Worm (Caenorhabditis elegans): ENCODE measurements around the gene appg-1.

appg-1 gene

DNA sequence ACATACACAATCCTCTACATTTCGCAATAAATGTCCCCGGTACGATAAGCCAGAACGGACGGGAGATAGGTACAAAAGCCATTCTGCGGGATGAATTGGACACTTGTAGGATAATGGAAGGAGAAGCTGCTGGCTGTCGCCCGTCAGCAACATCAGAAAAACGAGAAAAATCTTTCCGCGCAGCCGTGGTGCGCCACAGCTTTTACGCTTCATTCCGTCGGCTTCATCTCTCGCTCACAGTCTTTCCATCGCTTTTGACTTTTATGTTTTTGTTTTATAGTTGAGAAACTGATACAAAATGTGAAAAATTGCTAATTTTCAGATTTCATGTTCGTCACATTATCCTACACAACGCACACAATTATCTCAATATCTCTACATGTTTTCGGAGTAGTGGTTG is 20.2 kb downstream of the appg-1 start, which contains the start of gene C07E3.10:
C07E3.10 (plus strand) TSS at position 301 of the 400 bp plus-strand sequence.
- TF ChIP-seq lsy-2 (tag; optimal IDR thresholded peaks at IDR 0.05) (no peak), lim-7 (GFP tag; IDR thresholded peaks at IDR 0.05) (no peak), dpl-1 (GFP tag; optimal IDR thresholded peaks at IDR 0.05) (no peak), egl-27 (tag; optimal IDR thresholded peaks at IDR 0.05) (no peak), dmd-9 (GFP tag; IDR thresholded peaks at IDR 0.05) (no peak), nhr-48 (tag; optimal IDR thresholded peaks at IDR 0.05) (no peak), cey-2 (tag; optimal IDR thresholded peaks at IDR 0.05; ENCODE audit: borderline replicate concordance, insufficient read depth) (no peak), ztf-7 (tag; optimal IDR thresholded peaks at IDR 0.05) (no peak), nhr-11 (tag; optimal IDR thresholded peaks at IDR 0.05) (no peak), F10B5.3 (tag; optimal IDR thresholded peaks at IDR 0.05) (no peak), zip-2 (tag; optimal IDR thresholded peaks at IDR 0.05) (no peak), ZK337.2 (GFP tag; IDR thresholded peaks at IDR 0.05) (no peak), lin-13 (GFP tag; optimal IDR thresholded peaks at IDR 0.05) (no peak)

DNA sequence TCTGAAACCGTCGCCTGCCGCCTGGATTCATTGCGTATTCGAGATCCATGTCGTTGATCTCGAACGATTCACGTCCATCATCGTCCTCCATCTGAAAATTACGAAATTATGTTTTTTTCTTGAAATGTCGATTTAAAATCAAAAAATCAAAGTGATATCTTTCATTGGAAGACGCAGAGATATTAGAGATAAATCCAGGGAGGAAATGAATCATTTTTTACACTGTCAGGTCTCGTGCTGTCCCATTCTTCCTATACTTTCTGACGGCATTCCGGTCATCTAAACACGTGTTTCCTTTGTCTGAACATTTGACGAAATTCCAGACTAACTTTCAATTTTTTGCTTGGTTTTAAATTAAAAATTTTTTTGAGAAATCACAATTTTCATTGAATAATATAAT is 24.1 kb downstream of the appg-1 start, which contains the start of gene stip-1:
stip-1 (minus strand) TSS at position 98 of the 400 bp plus-strand sequence.
- TF ChIP-seq ZK546.5 (tag; optimal IDR thresholded peaks at IDR 0.05) (no peak), rbr-2 (tag; optimal IDR thresholded peaks at IDR 0.05) (no peak), nhr-76 (tag; optimal IDR thresholded peaks at IDR 0.05) (no peak), F26F4.8 (GFP tag; conservative IDR thresholded peaks at IDR 0.05) (no peak), mxl-3 (GFP tag; optimal IDR thresholded peaks at IDR 0.05) (peak; percentile 25)

DNA sequence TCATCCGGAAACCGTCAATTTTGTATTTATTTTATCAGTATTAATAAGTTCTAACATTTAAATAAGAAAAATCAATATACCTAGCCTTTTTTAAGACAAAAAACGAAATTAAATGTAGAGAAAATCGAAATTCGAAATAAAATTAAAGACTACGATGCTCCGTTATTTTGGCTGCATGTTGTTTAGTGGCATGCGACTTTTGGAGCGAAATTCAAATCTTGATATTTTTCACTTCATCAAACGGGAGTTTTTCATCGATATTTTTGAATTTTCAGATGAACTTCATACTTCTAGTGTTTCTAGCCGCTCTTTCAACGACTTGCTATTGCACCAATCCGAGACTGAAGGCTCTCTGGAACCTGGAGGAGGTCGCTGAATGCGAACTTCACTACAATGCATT is 24.6 kb downstream of the appg-1 start, which contains the start of gene C07E3.9:
C07E3.9 (plus strand) TSS at position 270 of the 400 bp plus-strand sequence.
- TF ChIP-seq dpl-1 (GFP tag; optimal IDR thresholded peaks at IDR 0.05) (peak; percentile 91), mes-2 (tag; optimal IDR thresholded peaks at IDR 0.05; ENCODE audit: poor library complexity, severe bottlenecking) (peak; percentile 19), Y48G9A.11 (GFP tag; IDR thresholded peaks at IDR 0.05) (peak; percentile 65; the same call in 1 of the 2 replicates), nhr-48 (tag; optimal IDR thresholded peaks at IDR 0.05) (no peak), D1046.2 (GFP tag; IDR thresholded peaks at IDR 0.05) (no peak), aha-1 (tag) (peak; percentile 91), F37D6.2 (tag; optimal IDR thresholded peaks at IDR 0.05) (no peak), T20F7.1 (GFP tag; optimal IDR thresholded peaks at IDR 0.05) (peak; percentile 94)

DNA sequence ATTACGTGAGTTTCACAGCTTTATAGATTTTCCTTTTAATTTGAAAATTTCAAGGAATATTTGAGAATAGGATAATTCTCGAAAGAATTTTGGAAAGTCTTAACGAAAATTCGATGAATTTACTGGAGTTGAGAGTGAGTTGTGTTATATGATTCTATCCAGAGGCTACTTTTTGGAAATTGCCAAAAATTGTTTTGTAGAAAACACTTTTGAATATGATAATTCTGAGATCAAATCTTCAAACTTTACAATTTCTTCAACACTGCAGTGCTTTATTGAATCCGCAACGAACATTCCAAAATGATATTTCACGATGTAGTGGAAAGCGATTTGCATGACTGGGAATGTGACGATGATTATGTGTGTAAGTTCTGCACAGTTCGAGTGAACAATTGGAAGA is 26.1 kb downstream of the appg-1 start, which contains the start of gene C07E3.8:
C07E3.8 (plus strand) TSS at position 301 of the 400 bp plus-strand sequence.
- TF ChIP-seq nhr-102 (tag; optimal IDR thresholded peaks at IDR 0.05) = no peak
- TF ChIP-seq rbr-2 (tag; optimal IDR thresholded peaks at IDR 0.05) = no peak
- no peak for TF ChIP-seq nhr-77 (tag; optimal IDR thresholded peaks at IDR 0.05)
- TF ChIP-seq egl-27 (tag; optimal IDR thresholded peaks at IDR 0.05) = no peak
- no peak for TF ChIP-seq pqm-1 (tag; optimal IDR thresholded peaks at IDR 0.05)
- TF ChIP-seq unc-62 (GFP tag; optimal IDR thresholded peaks at IDR 0.05 in 1 of 2) = no peak
- no peak for TF ChIP-seq unc-62 (tag; optimal IDR thresholded peaks at IDR 0.05)
- no peak for TF ChIP-seq mdt-29 (GFP tag; IDR thresholded peaks at IDR 0.05)
- no peak for TF ChIP-seq ceh-32 (tag; optimal IDR thresholded peaks at IDR 0.05; ENCODE audit: poor library complexity)
- TF ChIP-seq mep-1 (tag; optimal IDR thresholded peaks at IDR 0.05) = no peak
- TF ChIP-seq sdz-12 (GFP tag; optimal IDR thresholded peaks at IDR 0.05) = no peak
- no peak for TF ChIP-seq ceh-82 (tag; optimal IDR thresholded peaks at IDR 0.05)
- TF ChIP-seq F49E8.2 (tag; optimal IDR thresholded peaks at IDR 0.05; ENCODE audit: borderline replicate concordance) = no peak
- no peak for TF ChIP-seq T20F7.1 (GFP tag; optimal IDR thresholded peaks at IDR 0.05)

Measured in whole organism, L4 larva.